Worm (Caenorhabditis elegans) whole organism, L3 larva: ENCODE measurements around the gene F45G2.8.

ENCODE experiments used
- R02D3.7 ChIP-seq: fragments of 150-350 bp; optimal IDR thresholded peaks from 2 replicates; lab custom pipeline; 2014; ENCODE audit warnings: missing biosample characterization, missing genetic modification characterization
- ZK546.5 ChIP-seq: sonication (generic microtip); optimal IDR thresholded peaks from 2 replicates; lab custom pipeline; 2017; ENCODE audit warnings: missing biosample characterization, missing genetic modification characterization
- aly-2 ChIP-seq: fragments of 150-350 bp; optimal IDR thresholded peaks from 2 replicates; lab custom pipeline; 2014; ENCODE audit warnings: missing biosample characterization, missing genetic modification characterization
- ama-1 ChIP-seq: fragments of 150-350 bp; optimal IDR thresholded peaks from 2 replicates; lab custom pipeline; 2018
- ceh-16 ChIP-seq: sonication (generic microtip); optimal IDR thresholded peaks from 2 replicates; lab custom pipeline; 2017; ENCODE audit warnings: missing biosample characterization, missing genetic modification characterization
- ceh-28 ChIP-seq: fragments of 150-350 bp; optimal IDR thresholded peaks from 2 replicates; lab custom pipeline; 2014; ENCODE audit warnings: missing biosample characterization, missing genetic modification reagents, missing genetic modification characterization
- ceh-82 ChIP-seq: fragments of 150-350 bp; optimal IDR thresholded peaks from 2 replicates; lab custom pipeline; 2014; ENCODE audit warnings: missing biosample characterization, missing genetic modification characterization
- ceh-9 ChIP-seq: sonication (generic microtip); optimal IDR thresholded peaks from 2 replicates; lab custom pipeline; 2018; ENCODE audit warnings: missing biosample characterization, missing genetic modification characterization
- daf-12 ChIP-seq: fragments of 150-350 bp; optimal IDR thresholded peaks from 2 replicates; lab custom pipeline; 2014; ENCODE audit warnings: missing biosample characterization, missing genetic modification reagents, missing genetic modification characterization
- egl-27 ChIP-seq: sonication (generic microtip); optimal IDR thresholded peaks from 4 replicates; lab custom pipeline; 2017; ENCODE audit warnings: missing biosample characterization, missing genetic modification reagents, missing genetic modification characterization
- egl-5 ChIP-seq: fragments of 150-350 bp; optimal IDR thresholded peaks from 2 replicates; lab custom pipeline; 2017; ENCODE audit warnings: missing biosample characterization, missing genetic modification reagents, missing genetic modification characterization, inconsistent platforms
- elt-1 ChIP-seq: fragments of 150-350 bp; optimal IDR thresholded peaks from 2 replicates; lab custom pipeline; 2014; ENCODE audit warnings: missing biosample characterization, missing genetic modification characterization
- elt-2 ChIP-seq: sonication (generic microtip); optimal IDR thresholded peaks from 2 replicates; lab custom pipeline; 2016; ENCODE audit warnings: missing genetic modification reagents, mild to moderate bottlenecking, missing genetic modification characterization, missing compliant biosample characterization
- elt-3 ChIP-seq, 3 experiments: fragments of 150-350 bp in 1 of 3; sonication (generic microtip) in 2 of 3; optimal IDR thresholded peaks; 2 replicates in 2 of 3; 4 replicates in 1 of 3; lab custom pipeline; 2014 to 2017; ENCODE audit warnings: missing biosample characterization in 3 of 3, missing genetic modification characterization in 3 of 3
- eor-1 ChIP-seq, 2 experiments: fragments of 150-350 bp; optimal IDR thresholded peaks; 2 replicates each; lab custom pipeline; 2014 to 2018; ENCODE audit warnings: missing biosample characterization in 2 of 2, missing genetic modification characterization in 2 of 2
- fkh-10 ChIP-seq: sonication (generic microtip); optimal IDR thresholded peaks from 2 replicates; lab custom pipeline; 2017; ENCODE audit warnings: missing biosample characterization, missing genetic modification reagents, missing genetic modification characterization
- fkh-2 ChIP-seq: fragments of 150-350 bp; optimal IDR thresholded peaks from 2 replicates; lab custom pipeline; 2014; ENCODE audit warnings: missing biosample characterization, missing genetic modification reagents, missing genetic modification characterization
- fos-1 ChIP-seq: fragments of 150-350 bp; optimal IDR thresholded peaks from 2 replicates; lab custom pipeline; 2014; ENCODE audit warnings: missing biosample characterization, missing genetic modification characterization
- hmg-11 ChIP-seq: sonication (generic microtip); optimal IDR thresholded peaks from 2 replicates; lab custom pipeline; 2016; ENCODE audit warnings: missing genetic modification characterization, missing compliant biosample characterization
- jun-1 ChIP-seq: fragments of 150-350 bp; optimal IDR thresholded peaks from 2 replicates; lab custom pipeline; 2014; ENCODE audit warnings: missing biosample characterization, missing genetic modification reagents, missing genetic modification characterization
- lin-15B ChIP-seq: fragments of 150-350 bp; optimal IDR thresholded peaks from 2 replicates; lab custom pipeline; 2014; ENCODE audit warnings: missing biosample characterization, missing genetic modification characterization
- lin-39 ChIP-seq: fragments of 150-350 bp; optimal IDR thresholded peaks from 2 replicates; lab custom pipeline; 2018; ENCODE audit warnings: missing biosample characterization, missing genetic modification reagents, missing genetic modification characterization
- lsy-12 ChIP-seq: sonication (generic microtip); optimal IDR thresholded peaks from 2 replicates; lab custom pipeline; 2016; ENCODE audit warnings: mild to moderate bottlenecking, missing genetic modification characterization, missing compliant biosample characterization
- mdl-1 ChIP-seq: fragments of 150-350 bp; optimal IDR thresholded peaks from 2 replicates; lab custom pipeline; 2014; ENCODE audit warnings: missing biosample characterization, missing genetic modification characterization
- mml-1 ChIP-seq: fragments of 150-350 bp; sonication (generic microtip); optimal IDR thresholded peaks from 3 replicates; lab custom pipeline; 2014; ENCODE audit warnings: missing biosample characterization, missing genetic modification characterization
- nfya-1 ChIP-seq: sonication (generic microtip); optimal IDR thresholded peaks from 2 replicates; lab custom pipeline; 2017; ENCODE audit warnings: missing genetic modification characterization, mild to moderate bottlenecking, missing compliant biosample characterization, antibody characterized with exemption, moderate library complexity; ENCODE audit not compliant: insufficient read depth
- nhr-11 ChIP-seq: fragments of 150-350 bp; optimal IDR thresholded peaks from 2 replicates; lab custom pipeline; 2014; ENCODE audit warnings: missing biosample characterization, missing genetic modification characterization
- nhr-12 ChIP-seq: fragments of 150-350 bp; optimal IDR thresholded peaks from 2 replicates; lab custom pipeline; 2014; ENCODE audit warnings: missing biosample characterization, missing genetic modification characterization
- nhr-23 ChIP-seq: fragments of 150-350 bp; optimal IDR thresholded peaks from 2 replicates; lab custom pipeline; 2014; ENCODE audit warnings: missing biosample characterization, missing genetic modification reagents, missing genetic modification characterization
- nhr-237 ChIP-seq: fragments of 150-350 bp; optimal IDR thresholded peaks from 2 replicates; lab custom pipeline; 2014; ENCODE audit warnings: missing biosample characterization, missing genetic modification characterization
- nhr-25 ChIP-seq: sonication (generic microtip); optimal IDR thresholded peaks from 2 replicates; lab custom pipeline; 2017; ENCODE audit warnings: missing biosample characterization, missing genetic modification characterization
- nhr-28 ChIP-seq: fragments of 150-350 bp; optimal IDR thresholded peaks from 2 replicates; lab custom pipeline; 2014; ENCODE audit warnings: missing biosample characterization, missing genetic modification characterization
- nhr-43 ChIP-seq: sonication (generic microtip); optimal IDR thresholded peaks from 2 replicates; lab custom pipeline; 2016; ENCODE audit warnings: mild to moderate bottlenecking, missing genetic modification characterization, missing compliant biosample characterization; ENCODE audit not compliant: poor library complexity, severe bottlenecking
- nhr-67 ChIP-seq: fragments of 150-350 bp; optimal IDR thresholded peaks from 2 replicates; lab custom pipeline; 2014; ENCODE audit warnings: missing biosample characterization, missing genetic modification characterization
- nhr-76 ChIP-seq: fragments of 150-350 bp; sonication (generic microtip); optimal IDR thresholded peaks from 5 replicates; lab custom pipeline; 2014; ENCODE audit warnings: missing biosample characterization, missing genetic modification characterization
- nhr-77 ChIP-seq: fragments of 150-350 bp; optimal IDR thresholded peaks from 2 replicates; lab custom pipeline; 2014; ENCODE audit warnings: missing biosample characterization, missing genetic modification characterization
- pha-4 ChIP-seq: fragments of 150-350 bp; optimal IDR thresholded peaks from 2 replicates; lab custom pipeline; 2014; ENCODE audit warnings: missing biosample characterization, missing genetic modification reagents, missing genetic modification characterization
- pqm-1 ChIP-seq: fragments of 150-350 bp; optimal IDR thresholded peaks from 2 replicates; lab custom pipeline; 2017; ENCODE audit warnings: missing biosample characterization, missing genetic modification characterization, inconsistent platforms
- sea-2 ChIP-seq: fragments of 150-350 bp; sonication (generic microtip); optimal IDR thresholded peaks from 4 replicates; lab custom pipeline; 2014; ENCODE audit warnings: missing biosample characterization, missing genetic modification reagents, missing genetic modification characterization
- skn-1 ChIP-seq: fragments of 150-350 bp; optimal IDR thresholded peaks from 2 replicates; lab custom pipeline; 2014; ENCODE audit warnings: missing biosample characterization, missing genetic modification characterization
- snpc-4 ChIP-seq: fragments of 150-350 bp; optimal IDR thresholded peaks from 2 replicates; lab custom pipeline; 2014; ENCODE audit warnings: missing biosample characterization, missing genetic modification characterization
- tbx-2 ChIP-seq: sonication (generic microtip); optimal IDR thresholded peaks from 2 replicates; lab custom pipeline; 2016; ENCODE audit warnings: mild to moderate bottlenecking, missing genetic modification characterization, missing compliant biosample characterization
- unc-39 ChIP-seq: sonication (generic microtip); optimal IDR thresholded peaks from 4 replicates; lab custom pipeline; 2017; ENCODE audit warnings: missing biosample characterization, missing genetic modification characterization
- unc-62 ChIP-seq: fragments of 150-350 bp; sonication (generic microtip); optimal IDR thresholded peaks from 4 replicates; lab custom pipeline; 2014; ENCODE audit warnings: missing biosample characterization, missing genetic modification reagents, missing genetic modification characterization
- zag-1 ChIP-seq: fragments of 150-350 bp; optimal IDR thresholded peaks from 2 replicates; lab custom pipeline; 2014; ENCODE audit warnings: missing biosample characterization, missing genetic modification characterization
- ztf-11 ChIP-seq: fragments of 150-350 bp; optimal IDR thresholded peaks from 2 replicates; lab custom pipeline; 2014; ENCODE audit warnings: missing biosample characterization, missing genetic modification characterization
- ztf-4 ChIP-seq: fragments of 150-350 bp; optimal IDR thresholded peaks from 2 replicates; lab custom pipeline; 2014; ENCODE audit warnings: missing biosample characterization, missing genetic modification characterization

The F45G2.8 gene

ce11 chrIII:13462965-13463783 is 27.7 kb upstream of the F45G2.8 start, which contains the start of gene ant-1.1:
Gene ant-1.1, plus strand, starts transcription at chrIII:13463163.
- TF ChIP-seq ceh-82 (tag; lab: Kevin White, UChicago), result peak; percentile 85
- no peak for TF ChIP-seq zag-1 (tag; lab: Kevin White, UChicago)
- peak; percentile 92 for TF ChIP-seq ceh-28 (tag; lab: Kevin White, UChicago)
- TF ChIP-seq nhr-43 (tag; lab: Kevin White, UChicago), result peak; percentile 93
- no peak for TF ChIP-seq egl-5
- peak; percentile 98 for TF ChIP-seq nhr-25 (tag; lab: Kevin White, UChicago)
- peak; percentile 96 for TF ChIP-seq lsy-12
- peak; percentile 71 for TF ChIP-seq hmg-11 (tag; lab: Kevin White, UChicago)
- peak; percentile 63 for TF ChIP-seq elt-1 (tag; lab: Kevin White, UChicago)
- TF ChIP-seq tbx-2, result peak; percentile 62
- TF ChIP-seq pqm-1 (tag; lab: Kevin White, UChicago), result peak; percentile 57
- TF ChIP-seq nhr-11 (tag; lab: Kevin White, UChicago), result peak; percentile 59
- peak; percentile 84 for TF ChIP-seq R02D3.7
- peak; percentile 92 for TF ChIP-seq nhr-23 (tag; lab: Kevin White, UChicago)
- TF ChIP-seq nhr-237 (tag; lab: Kevin White, UChicago), result no peak
- no peak for TF ChIP-seq fkh-2 (tag; lab: Kevin White, UChicago)
- no peak for TF ChIP-seq ceh-9 (tag; lab: Kevin White, UChicago)
- TF ChIP-seq ztf-11 (tag; lab: Kevin White, UChicago), result no peak
- TF ChIP-seq ZK546.5 (tag; lab: Kevin White, UChicago), result peak; percentile 93
- peak in 1 of 3 experiments; percentile 51 for TF ChIP-seq elt-3 (tag; optimal IDR thresholded peaks at IDR 0.05; lab: Kevin White, UChicago)
- peak; percentile 65 for TF ChIP-seq fos-1 (tag; lab: Kevin White, UChicago)
- no peak for TF ChIP-seq unc-39 (tag; lab: Kevin White, UChicago)
- TF ChIP-seq eor-1 (tag; optimal IDR thresholded peaks at IDR 0.05; lab: Kevin White, UChicago), result no peak
- peak; percentile 87 for TF ChIP-seq skn-1 (tag; lab: Kevin White, UChicago)
- peak; percentile 65 for TF ChIP-seq snpc-4 (tag; lab: Kevin White, UChicago)
- no peak for TF ChIP-seq nhr-28 (tag; lab: Kevin White, UChicago)
- no peak for TF ChIP-seq sea-2 (GFP tag; lab: Kevin White, UChicago)
- peak; percentile 78 for TF ChIP-seq egl-27
- TF ChIP-seq nhr-76 (tag; lab: Kevin White, UChicago), result no peak
- TF ChIP-seq ztf-4 (tag; lab: Kevin White, UChicago), result peak; percentile 32
- peak; percentile 80 for TF ChIP-seq elt-2
- peak; percentile 98 for TF ChIP-seq lin-15B (tag; lab: Kevin White, UChicago)
- TF ChIP-seq aly-2 (tag; lab: Kevin White, UChicago), result peak; percentile 31
- peak; percentile 98 for TF ChIP-seq lin-39 (tag; lab: Kevin White, UChicago)
- TF ChIP-seq nhr-77 (tag; lab: Kevin White, UChicago), result peak; percentile 20
- TF ChIP-seq pha-4, result peak; percentile 87
- peak; percentile 33 for TF ChIP-seq ceh-16 (tag; lab: Kevin White, UChicago)
- no peak for TF ChIP-seq mml-1 (tag; lab: Kevin White, UChicago)
- no peak for TF ChIP-seq nhr-67 (tag; lab: Kevin White, UChicago)
- TF ChIP-seq fkh-10 (GFP tag; lab: Kevin White, UChicago), result peak; percentile 5
- peak; percentile 41 for TF ChIP-seq unc-62 (GFP tag; lab: Kevin White, UChicago)
- no peak for TF ChIP-seq nhr-12
- TF ChIP-seq nfya-1, result peak; percentile 98
- TF ChIP-seq mdl-1 (tag; lab: Kevin White, UChicago), result no peak
- peak; percentile 90 for TF ChIP-seq jun-1 (tag; lab: Kevin White, UChicago)
- peak; percentile 93 for TF ChIP-seq ama-1
- TF ChIP-seq daf-12, result no peak
